Fruit fly (Drosophila melanogaster) whole organism, embryonic: ENCODE measurements around the gene CG31347.

Source experiments
- CG11504 ChIP-seq: fragments of 200-800 bp; sonication (Bioruptor generic); optimal IDR thresholded peaks from 3 replicates; lab custom pipeline; 2019; ENCODE audit warnings: missing biosample characterization, mild to moderate bottlenecking, missing genetic modification characterization, moderate library complexity
- CG12391 ChIP-seq: fragments of 200-800 bp; sonication (Bioruptor generic); optimal IDR thresholded peaks from 3 replicates; lab custom pipeline; 2018; ENCODE audit warnings: missing biosample characterization, mild to moderate bottlenecking, missing genetic modification characterization, moderate library complexity
- CG13123 ChIP-seq: fragments of 200-800 bp; sonication (Bioruptor generic); optimal IDR thresholded peaks from 2 replicates; lab custom pipeline; 2016; ENCODE audit warnings: missing biosample characterization, missing genetic modification characterization
- CG14860 ChIP-seq: fragments of 200-800 bp; sonication (Bioruptor generic); IDR thresholded peaks from 3 replicates; pipeline ENCODE4 v1.3.6; 2022; ENCODE audit warnings: missing biosample characterization, missing genetic modification characterization; ENCODE audit not compliant: partially characterized antibody
- CG17328 ChIP-seq: fragments of 200-800 bp; sonication (Bioruptor generic); IDR thresholded peaks from 2 replicates; pipeline ENCODE4 v1.3.6; 2022; ENCODE audit warnings: missing biosample characterization, missing genetic modification characterization
- CG17385 ChIP-seq: fragments of 200-800 bp; sonication (Bioruptor generic); optimal IDR thresholded peaks from 3 replicates; lab custom pipeline; 2018; ENCODE audit warnings: missing biosample characterization, mild to moderate bottlenecking, missing genetic modification characterization
- CG18262 ChIP-seq: fragments of 200-800 bp; optimal IDR thresholded peaks from 3 replicates; lab custom pipeline; 2019; ENCODE audit warnings: missing biosample characterization, mild to moderate bottlenecking, missing genetic modification characterization, moderate library complexity
- CG2712 ChIP-seq: fragments of 200-800 bp; optimal IDR thresholded peaks from 3 replicates; lab custom pipeline; 2019; ENCODE audit warnings: missing biosample characterization, mild to moderate bottlenecking, missing genetic modification characterization, moderate library complexity
- CG3065 ChIP-seq: fragments of 200-800 bp; sonication (Bioruptor generic); optimal IDR thresholded peaks from 2 replicates; lab custom pipeline; 2016; ENCODE audit warnings: missing biosample characterization, missing genetic modification characterization
- CG3726 ChIP-seq: fragments of 200-800 bp; sonication (Bioruptor generic); IDR thresholded peaks from 3 replicates; pipeline ENCODE4, ENCODE4 v1.3.6; 2022; ENCODE audit warnings: missing biosample characterization, missing genetic modification characterization
- CG4707 ChIP-seq: fragments of 200-800 bp; sonication (Bioruptor generic); optimal IDR thresholded peaks from 2 replicates; lab custom pipeline; 2018; ENCODE audit warnings: missing biosample characterization, mild to moderate bottlenecking, missing genetic modification characterization, moderate library complexity
- CG8478 ChIP-seq: fragments of >200 bp; optimal IDR thresholded peaks from 2 replicates; lab custom pipeline; 2018
- CoRest ChIP-seq: fragments of 200-800 bp; sonication (Bioruptor generic); optimal IDR thresholded peaks from 3 replicates; lab custom pipeline; 2018; ENCODE audit warnings: missing biosample characterization, mild to moderate bottlenecking, missing genetic modification characterization, moderate library complexity
- D ChIP-seq, 2 experiments: fragments of 200-800 bp in 1 of 2; fragments of >200 bp in 1 of 2; sonication (Bioruptor generic) in 1 of 2; optimal IDR thresholded peaks; 2 replicates in 1 of 2; 3 replicates in 1 of 2; lab custom pipeline; 2017; ENCODE audit warnings: mild to moderate bottlenecking in 1 of 2, missing biosample characterization in 1 of 2, missing genetic modification characterization in 1 of 2, missing genetic modification reagents in 1 of 2
- Hr78 ChIP-seq, 2 experiments: fragments of 200-800 bp in 1 of 2; fragments of >200 bp in 1 of 2; sonication (Bioruptor generic) in 1 of 2; optimal IDR thresholded peaks; 2 replicates each; lab custom pipeline; 2017 to 2019; ENCODE audit warnings: missing biosample characterization in 2 of 2, missing genetic modification characterization in 2 of 2, mild to moderate bottlenecking in 1 of 2, moderate library complexity in 1 of 2
- MTF-1 ChIP-seq: fragments of 200-800 bp; sonication (Bioruptor generic); optimal IDR thresholded peaks from 2 replicates; lab custom pipeline; 2018; ENCODE audit warnings: missing biosample characterization, mild to moderate bottlenecking, missing genetic modification characterization, borderline replicate concordance
- Med ChIP-seq: fragments of 200-800 bp; sonication (Bioruptor generic); peaks from one replicate; lab custom pipeline; 2016; ENCODE audit warnings: missing biosample characterization, missing genetic modification characterization, mild to moderate bottlenecking, inconsistent platforms, moderate library complexity
- Meics ChIP-seq: fragments of 200-800 bp; sonication (Bioruptor generic); optimal IDR thresholded peaks from 2 replicates; lab custom pipeline; 2017; ENCODE audit warnings: missing biosample characterization, mild to moderate bottlenecking, missing genetic modification characterization
- Mes4 ChIP-seq: fragments of 200-800 bp; sonication (Bioruptor generic); optimal IDR thresholded peaks from 2 replicates; lab custom pipeline; 2016; ENCODE audit warnings: missing biosample characterization, missing genetic modification characterization
- Optix ChIP-seq: fragments of 200-800 bp; sonication (Bioruptor generic); IDR thresholded peaks from 3 replicates; pipeline ENCODE4 v1.3.6; 2022; ENCODE audit warnings: missing biosample characterization, missing genetic modification characterization
- Ptx1 ChIP-seq: fragments of 200-800 bp; sonication (Bioruptor generic); IDR thresholded peaks from 2 replicates; pipeline ENCODE4 v1.3.6; 2022; ENCODE audit warnings: missing biosample characterization, missing genetic modification characterization
- Sox100B ChIP-seq: fragments of 200-800 bp; sonication (Bioruptor generic); optimal IDR thresholded peaks from 3 replicates; lab custom pipeline; 2018; ENCODE audit warnings: missing biosample characterization, mild to moderate bottlenecking, missing genetic modification characterization
- Sox102F ChIP-seq: fragments of 200-800 bp; sonication (Bioruptor generic); optimal IDR thresholded peaks from 2 replicates; lab custom pipeline; 2018; ENCODE audit warnings: missing biosample characterization, mild to moderate bottlenecking, missing genetic modification characterization, moderate library complexity
- Ssrp ChIP-seq: fragments of 200-800 bp; sonication (Bioruptor generic); optimal IDR thresholded peaks from 2 replicates; lab custom pipeline; 2018; ENCODE audit warnings: missing biosample characterization, mild to moderate bottlenecking, missing genetic modification characterization, moderate library complexity
- ap ChIP-seq: fragments of 200-800 bp; sonication (Bioruptor generic); IDR thresholded peaks from 2 replicates; pipeline ENCODE4 v1.3.6; 2022; ENCODE audit warnings: missing biosample characterization, missing genetic modification characterization
- az2 ChIP-seq: fragments of 200-800 bp; sonication (Bioruptor generic); optimal IDR thresholded peaks from 3 replicates; lab custom pipeline; 2016; ENCODE audit warnings: missing biosample characterization, missing genetic modification characterization
- bab2 ChIP-seq: fragments of 200-800 bp; sonication (Bioruptor generic); optimal IDR thresholded peaks from 2 replicates; lab custom pipeline; 2016; ENCODE audit warnings: missing biosample characterization, missing genetic modification characterization
- ci ChIP-seq: fragments of 200-800 bp; sonication (Bioruptor generic); IDR thresholded peaks from 3 replicates; pipeline ENCODE4 v1.3.6; 2022; ENCODE audit warnings: missing biosample characterization, missing genetic modification characterization
- crc ChIP-seq: fragments of 200-800 bp; sonication (Bioruptor generic); optimal IDR thresholded peaks from 2 replicates; lab custom pipeline; 2016; ENCODE audit warnings: missing biosample characterization, missing genetic modification characterization
- cwo ChIP-seq: fragments of 200-800 bp; sonication (Bioruptor generic); optimal IDR thresholded peaks from 3 replicates; lab custom pipeline; 2017; ENCODE audit warnings: missing biosample characterization, missing genetic modification characterization, mild to moderate bottlenecking, moderate library complexity, missing genetic modification reagents
- esg ChIP-seq: fragments of 200-800 bp; sonication (Bioruptor generic); conservative IDR thresholded peaks from 2 replicates; pipeline ENCODE4 v1.3.6; 2022; ENCODE audit warnings: missing biosample characterization, missing genetic modification characterization
- gem ChIP-seq: fragments of 200-800 bp; sonication (Bioruptor generic); optimal IDR thresholded peaks from 2 replicates; lab custom pipeline; 2019; ENCODE audit warnings: missing biosample characterization, mild to moderate bottlenecking, missing genetic modification characterization, moderate library complexity
- inv ChIP-seq: fragments of 200-800 bp; sonication (Bioruptor generic); IDR thresholded peaks from 2 replicates; pipeline ENCODE4 v1.3.6; 2022; ENCODE audit warnings: missing biosample characterization, missing genetic modification characterization; ENCODE audit not compliant: partially characterized antibody
- jigr1 ChIP-seq: fragments of 200-800 bp; sonication (Bioruptor generic); IDR thresholded peaks from 3 replicates; pipeline ENCODE4 v1.3.6; 2022; ENCODE audit warnings: missing biosample characterization, missing genetic modification characterization
- jing ChIP-seq: fragments of 200-800 bp; sonication (Bioruptor generic); optimal IDR thresholded peaks from 2 replicates; lab custom pipeline; 2018; ENCODE audit warnings: missing biosample characterization, mild to moderate bottlenecking, missing genetic modification characterization
- kah ChIP-seq: fragments of 200-800 bp; sonication (Bioruptor generic); optimal IDR thresholded peaks from 2 replicates; lab custom pipeline; 2018; ENCODE audit warnings: missing biosample characterization, mild to moderate bottlenecking, missing genetic modification characterization
- lbe ChIP-seq: fragments of 200-800 bp; sonication (Bioruptor generic); optimal IDR thresholded peaks from 2 replicates; lab custom pipeline; 2016; ENCODE audit warnings: missing biosample characterization, mild to moderate bottlenecking, missing genetic modification characterization
- nerfin-2 ChIP-seq: fragments of 200-800 bp; sonication (Bioruptor generic); IDR thresholded peaks from 2 replicates; pipeline ENCODE4 v1.3.6; 2022; ENCODE audit warnings: missing biosample characterization, missing genetic modification characterization; ENCODE audit not compliant: partially characterized antibody
- phol ChIP-seq: fragments of 200-800 bp; sonication (Bioruptor generic); optimal IDR thresholded peaks from 3 replicates; lab custom pipeline; 2018; ENCODE audit warnings: missing biosample characterization, mild to moderate bottlenecking, missing genetic modification characterization, moderate library complexity
- prd ChIP-seq, 3 experiments: fragments of >200 bp in 2 of 3; fragments of 200-800 bp in 1 of 3; sonication (Bioruptor generic) in 1 of 3; optimal IDR thresholded peaks in 2 of 3; IDR thresholded peaks in 1 of 3; 2 replicates in 2 of 3; 3 replicates in 1 of 3; pipeline versions ENCODE4 v1.3.6 to Lab custom; 2017 to 2022; ENCODE audit warnings: missing biosample characterization in 1 of 3, missing genetic modification characterization in 1 of 3
- run ChIP-seq: fragments of 200-800 bp; sonication (Bioruptor generic); optimal IDR thresholded peaks from 3 replicates; lab custom pipeline; 2018; ENCODE audit warnings: missing biosample characterization, mild to moderate bottlenecking, missing genetic modification characterization
- sens ChIP-seq: fragments of 200-800 bp; sonication (Bioruptor generic); peaks from one replicate; lab custom pipeline; 2016; ENCODE audit warnings: missing biosample characterization, missing genetic modification characterization
- stwl ChIP-seq: fragments of 200-800 bp; sonication (Bioruptor generic); optimal IDR thresholded peaks from 3 replicates; lab custom pipeline; 2018; ENCODE audit warnings: missing biosample characterization, mild to moderate bottlenecking, missing genetic modification characterization, moderate library complexity
- trem ChIP-seq: fragments of 200-800 bp; optimal IDR thresholded peaks from 3 replicates; lab custom pipeline; 2019; ENCODE audit warnings: missing biosample characterization, mild to moderate bottlenecking, missing genetic modification characterization, moderate library complexity
- wek ChIP-seq: fragments of 200-800 bp; sonication (Bioruptor generic); optimal IDR thresholded peaks from 3 replicates; lab custom pipeline; 2018; ENCODE audit warnings: missing biosample characterization, mild to moderate bottlenecking, missing genetic modification characterization, moderate library complexity

The CG31347 gene

DNA sequence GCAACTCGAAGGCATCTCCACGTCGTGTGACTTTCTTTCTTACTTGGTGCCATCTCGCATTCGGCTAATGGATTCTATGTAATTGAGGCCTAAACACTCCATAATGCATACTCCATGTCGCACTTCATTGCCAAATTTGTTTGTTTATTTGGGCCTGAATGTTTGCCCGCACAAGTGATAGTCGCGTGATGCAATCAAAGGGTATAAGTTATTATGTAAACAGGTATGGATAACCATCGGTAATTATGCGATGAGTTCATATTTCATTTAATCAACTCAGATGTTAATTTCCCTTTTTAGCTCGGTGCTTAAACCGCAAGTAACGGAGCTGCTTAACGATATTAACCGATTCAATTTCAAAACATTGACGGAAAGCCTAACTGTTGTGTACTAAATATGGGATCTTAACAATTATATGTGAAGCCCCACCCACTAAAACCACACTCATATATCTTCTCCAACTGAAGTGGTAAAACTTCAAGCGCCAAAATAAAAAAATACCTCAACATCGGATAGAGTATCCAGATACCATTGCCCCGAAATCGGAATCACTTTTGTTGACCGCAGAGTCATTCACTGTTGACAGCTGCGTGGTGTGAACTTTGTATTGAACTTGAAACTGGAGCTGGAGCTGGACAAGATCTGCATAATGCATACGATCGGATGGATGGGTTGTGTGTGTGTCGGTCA, 47.6 kb downstream of the CG31347 start (continued):
- peak; percentile 6 for TF ChIP-seq cwo (GFP tag; lab: Kevin White, UChicago)
- peak; percentile 15 for TF ChIP-seq Sox100B (GFP tag; lab: Kevin White, UChicago)
- TF ChIP-seq wek (GFP tag; lab: Kevin White, UChicago), result no peak
- TF ChIP-seq D (optimal IDR thresholded peaks at IDR 0.05; lab: Kevin White, UChicago), result no peak
- peak; percentile 0 for TF ChIP-seq D (GFP tag; optimal IDR thresholded peaks at IDR 0.05; lab: Kevin White, UChicago)
- TF ChIP-seq Med (GFP tag; lab: Kevin White, UChicago), result peak; percentile 65
- no peak for TF ChIP-seq CG17385 (GFP tag; lab: Kevin White, UChicago)
- no peak for TF ChIP-seq kah
- peak; percentile 6 for TF ChIP-seq phol (tag; lab: Kevin White, UChicago)
- TF ChIP-seq stwl (tag; lab: Kevin White, UChicago), result no peak
- peak; percentile 79 for TF ChIP-seq sens (GFP tag; lab: Kevin White, UChicago)
- TF ChIP-seq nerfin-2 (GFP tag; lab: Robert Waterston, UW), result no peak
- TF ChIP-seq crc (GFP tag; lab: Kevin White, UChicago), result no peak
- no peak for TF ChIP-seq CG3726 (GFP tag; lab: Robert Waterston, UW)
- 0 out of 2 replicates have a peak, but pooled peaks have one; percentile 7 for TF ChIP-seq ap
- TF ChIP-seq jigr1 (GFP tag; lab: Robert Waterston, UW), result no peak
- TF ChIP-seq CG12391 (tag; lab: Kevin White, UChicago), result peak; percentile 5
- TF ChIP-seq CG13123 (GFP tag; lab: Kevin White, UChicago), result no peak
- TF ChIP-seq jing (GFP tag; lab: Kevin White, UChicago), result peak; percentile 26
- TF ChIP-seq CG3065 (GFP tag; lab: Kevin White, UChicago), result no peak
- TF ChIP-seq az2, result no peak
- no peak for TF ChIP-seq lbe (GFP tag; lab: Kevin White, UChicago)
- peak; percentile 11 for TF ChIP-seq bab2 (GFP tag; lab: Kevin White, UChicago)
- TF ChIP-seq CG8478 (lab: Kevin White, UChicago), result no peak
- TF ChIP-seq gem (tag; lab: Kevin White, UChicago), result peak; percentile 44
- TF ChIP-seq Mes4 (GFP tag; lab: Kevin White, UChicago), result peak; percentile 19
- TF ChIP-seq ci (GFP tag; lab: Robert Waterston, UW), result 0 out of 3 replicates have a peak, but pooled peaks have one; percentile 51
- TF ChIP-seq CG11504 (tag; lab: Kevin White, UChicago), result peak; percentile 46
- TF ChIP-seq Hr78 (GFP tag; optimal IDR thresholded peaks at IDR 0.05; lab: Kevin White, UChicago), result peak in 1 of 2 experiments; percentile 80
- 0 out of 2 replicates have a peak, but pooled peaks have one; percentile 29 for TF ChIP-seq Ptx1 (GFP tag; lab: Robert Waterston, UW)
- TF ChIP-seq run, result peak; percentile 65
- TF ChIP-seq Ssrp (tag; lab: Kevin White, UChicago), result peak; percentile 4
- TF ChIP-seq CG17328, result 0 out of 2 replicates have a peak, but pooled peaks have one; percentile 19
- peak; percentile 18 for TF ChIP-seq CoRest (tag; lab: Kevin White, UChicago)
- TF ChIP-seq inv (GFP tag; lab: Robert Waterston, UW), result no peak
- no peak for TF ChIP-seq prd (optimal IDR thresholded peaks at IDR 0.05; lab: Kevin White, UChicago)
- TF ChIP-seq prd (GFP tag; IDR thresholded peaks at IDR 0.05; lab: Robert Waterston, UW), result peak; percentile 6; the same call in 1 of the 3 replicates
- TF ChIP-seq Optix (GFP tag; lab: Robert Waterston, UW), result 0 out of 3 replicates have a peak, but pooled peaks have one; percentile 26
- TF ChIP-seq Meics (GFP tag; lab: Kevin White, UChicago), result no peak
- TF ChIP-seq esg (GFP tag; lab: Robert Waterston, UW), result 0 out of 2 replicates have a peak, but pooled peaks have one; percentile 12
- TF ChIP-seq CG2712 (tag; lab: Kevin White, UChicago), result no peak
- TF ChIP-seq trem, result no peak
- TF ChIP-seq CG14860 (GFP tag; lab: Robert Waterston, UW), result no peak
- no peak for TF ChIP-seq MTF-1
- TF ChIP-seq CG4707 (GFP tag; lab: Kevin White, UChicago), result peak; percentile 16
- peak; percentile 42 for TF ChIP-seq Sox102F (GFP tag; lab: Kevin White, UChicago)
- peak; percentile 18 for TF ChIP-seq CG18262 (tag; lab: Kevin White, UChicago)
- TF ChIP-seq, all 482 proteins: peak for 44
